Worm (Caenorhabditis elegans): ENCODE measurements around the gene npr-43.

- no peak for TF ChIP-seq nhr-237 (tag; optimal IDR thresholded peaks at IDR 0.05)
- TF ChIP-seq elt-3 (tag; optimal IDR thresholded peaks at IDR 0.05): no peak
- no peak for TF ChIP-seq ztf-11 (tag; optimal IDR thresholded peaks at IDR 0.05)
- no peak for TF ChIP-seq nhr-76 (tag; optimal IDR thresholded peaks at IDR 0.05)
These were observed 1.4 kb upstream of the npr-43 start for ce11 chrV:14380242-14380641.

All from whole organism, mixed stage, embryonic.